Worm (Caenorhabditis elegans) whole organism, L1 larva: Measurements from ENCODE around the gene Y73B6BL.37.

Experiments
- C34B4.2 ChIP-seq: sonication (generic microtip); optimal IDR thresholded peaks from 2 replicates; lab custom pipeline; 2017; ENCODE audit warnings: mild to moderate bottlenecking, missing genetic modification characterization, missing compliant biosample characterization
- dsc-1 ChIP-seq: sonication (generic microtip); optimal IDR thresholded peaks from 2 replicates; lab custom pipeline; 2016; ENCODE audit warnings: mild to moderate bottlenecking, missing genetic modification characterization, missing compliant biosample characterization
- egl-27 ChIP-seq, 2 experiments: fragments of 150-350 bp in 1 of 2; sonication (generic microtip); optimal IDR thresholded peaks; 3 replicates each; lab custom pipeline; 2017 to 2018; ENCODE audit warnings: missing biosample characterization in 2 of 2, missing genetic modification characterization in 2 of 2, missing genetic modification reagents in 2 of 2
- lin-39 ChIP-seq: fragments of 150-350 bp; optimal IDR thresholded peaks from 2 replicates; lab custom pipeline; 2014; ENCODE audit warnings: missing biosample characterization, missing genetic modification reagents, missing genetic modification characterization
- mab-9 ChIP-seq: fragments of 200-800 bp; sonication (Bioruptor generic); IDR thresholded peaks from 2 replicates; pipeline ENCODE4 v1.3.6; 2022; ENCODE audit warnings: missing genetic modification reagents, missing genetic modification characterization, missing compliant biosample characterization
- nhr-12 ChIP-seq: sonication (generic microtip); optimal IDR thresholded peaks from 2 replicates; lab custom pipeline; 2017; ENCODE audit warnings: missing biosample characterization, missing genetic modification characterization
- pqm-1 ChIP-seq: sonication (generic microtip); optimal IDR thresholded peaks from 3 replicates; lab custom pipeline; 2017; ENCODE audit warnings: missing biosample characterization, missing genetic modification characterization
- skn-1 ChIP-seq: fragments of 150-350 bp; optimal IDR thresholded peaks from 2 replicates; lab custom pipeline; 2014; ENCODE audit warnings: missing biosample characterization, missing genetic modification characterization
- snpc-4 ChIP-seq: fragments of 150-350 bp; optimal IDR thresholded peaks from 2 replicates; lab custom pipeline; 2014; ENCODE audit warnings: missing biosample characterization, missing genetic modification characterization
- sox-4 ChIP-seq: sonication (generic microtip); optimal IDR thresholded peaks from 2 replicates; lab custom pipeline; 2016; ENCODE audit warnings: missing genetic modification characterization, missing compliant biosample characterization
- unc-130 ChIP-seq: fragments of 150-350 bp; optimal IDR thresholded peaks from 2 replicates; lab custom pipeline; 2017; ENCODE audit warnings: missing biosample characterization, missing genetic modification characterization, inconsistent platforms
- unc-98 ChIP-seq: fragments of 200-800 bp; sonication (Bioruptor generic); IDR thresholded peaks from 2 replicates; pipeline ENCODE4 v1.3.6; 2022; ENCODE audit warnings: missing genetic modification characterization, missing compliant biosample characterization

ce11 chrIV:6526522-6526921, 39.4 kb downstream of the Y73B6BL.37 start:
- no peak for TF ChIP-seq sox-4
- no peak for TF ChIP-seq mab-9 (GFP tag; lab: Robert Waterston, UW)
- TF ChIP-seq dsc-1 (tag; lab: Kevin White, UChicago): no peak
- TF ChIP-seq unc-98 (GFP tag; lab: Robert Waterston, UW): no peak
- no peak for TF ChIP-seq nhr-12 (tag; lab: Kevin White, UChicago)
- TF ChIP-seq egl-27 (tag; optimal IDR thresholded peaks at IDR 0.05; lab: Kevin White, UChicago): no peak
- no peak for TF ChIP-seq pqm-1 (tag; lab: Kevin White, UChicago)
- no peak for TF ChIP-seq unc-130 (tag; lab: Kevin White, UChicago)
- no peak for TF ChIP-seq snpc-4 (tag; lab: Kevin White, UChicago)
- no peak for TF ChIP-seq lin-39 (tag; lab: Kevin White, UChicago)
- TF ChIP-seq skn-1 (tag; lab: Kevin White, UChicago): no peak
- no peak for TF ChIP-seq C34B4.2
